Worm (Caenorhabditis elegans) whole organism, L4 larva: ENCODE measurements around the gene atp-5.

ENCODE experiments used
- F44E2.7 ChIP-seq: fragments of 200-800 bp; sonication (Bioruptor generic); IDR thresholded peaks from 2 replicates; pipeline ENCODE4 v2.1.2; 2022; ENCODE audit warnings: missing genetic modification characterization, missing compliant biosample characterization
- T20F7.1 ChIP-seq: fragments of 200-800 bp; sonication (Bioruptor generic); optimal IDR thresholded peaks from 2 replicates; lab custom pipeline; 2018; ENCODE audit warnings: mild to moderate bottlenecking, missing genetic modification characterization, missing compliant biosample characterization
- T26A8.4 ChIP-seq: fragments of 200-800 bp; sonication (Bioruptor generic); IDR thresholded peaks from 2 replicates; pipeline ENCODE4 v1.3.6; 2022; ENCODE audit warnings: missing genetic modification characterization, missing compliant biosample characterization
- Y105C5A.15 ChIP-seq: fragments of 200-800 bp; sonication (Bioruptor generic); IDR thresholded peaks from 2 replicates; pipeline ENCODE4 v1.3.6; 2022; ENCODE audit warnings: missing genetic modification characterization, missing compliant biosample characterization
- Y48G9A.11 ChIP-seq: fragments of 200-800 bp; sonication (Bioruptor generic); IDR thresholded peaks from 2 replicates; pipeline ENCODE4 v1.3.6; 2022; ENCODE audit warnings: missing genetic modification reagents, missing genetic modification characterization, missing compliant biosample characterization
- Y75B8A.6 ChIP-seq: fragments of 200-800 bp; sonication (Bioruptor generic); IDR thresholded peaks from 2 replicates; pipeline ENCODE4 v1.3.6; 2022; ENCODE audit warnings: missing genetic modification reagents, missing genetic modification characterization, missing compliant biosample characterization
- aha-1 ChIP-seq: fragments of 150-350 bp; peaks from one replicate; lab custom pipeline; 2014; ENCODE audit warnings: missing biosample characterization, missing genetic modification characterization
- ceh-20 ChIP-seq: fragments of 200-800 bp; sonication (Bioruptor generic); IDR thresholded peaks from 2 replicates; pipeline ENCODE4 v1.3.6; 2022; ENCODE audit warnings: missing genetic modification reagents, missing genetic modification characterization, missing compliant biosample characterization
- ces-1 ChIP-seq: fragments of 150-350 bp; sonication (generic microtip); optimal IDR thresholded peaks from 4 replicates; lab custom pipeline; 2014; ENCODE audit warnings: missing biosample characterization, missing genetic modification reagents, missing genetic modification characterization
- cey-2 ChIP-seq: sonication (generic microtip); optimal IDR thresholded peaks from 3 replicates; lab custom pipeline; 2017; ENCODE audit warnings: missing genetic modification characterization, mild to moderate bottlenecking, missing compliant biosample characterization, antibody characterized with exemption, borderline replicate concordance; ENCODE audit not compliant: insufficient read depth
- daf-12 ChIP-seq: fragments of 150-350 bp; optimal IDR thresholded peaks from 2 replicates; lab custom pipeline; 2014; ENCODE audit warnings: missing biosample characterization, missing genetic modification reagents, missing genetic modification characterization
- dmd-6 ChIP-seq: fragments of 200-800 bp; sonication (Bioruptor generic); IDR thresholded peaks from 2 replicates; pipeline ENCODE4 v1.3.6; 2022; ENCODE audit warnings: missing genetic modification reagents, missing genetic modification characterization, missing compliant biosample characterization
- dmd-9 ChIP-seq: fragments of 200-800 bp; sonication (Bioruptor generic); IDR thresholded peaks from 2 replicates; pipeline ENCODE4 v1.3.6; 2022; ENCODE audit warnings: missing genetic modification reagents, missing genetic modification characterization, missing compliant biosample characterization
- duxl-1 ChIP-seq: sonication (generic microtip); optimal IDR thresholded peaks from 2 replicates; lab custom pipeline; 2016; ENCODE audit warnings: mild to moderate bottlenecking, missing genetic modification characterization, moderate library complexity, missing compliant biosample characterization; ENCODE audit not compliant: poor library complexity
- dve-1 ChIP-seq: sonication (generic microtip); optimal IDR thresholded peaks from 2 replicates; lab custom pipeline; 2017; ENCODE audit warnings: antibody characterized with exemption, mild to moderate bottlenecking, missing genetic modification characterization, missing compliant biosample characterization; ENCODE audit not compliant: insufficient read depth
- egl-27 ChIP-seq: sonication (generic microtip); optimal IDR thresholded peaks from 3 replicates; lab custom pipeline; 2017; ENCODE audit warnings: missing biosample characterization, missing genetic modification reagents, missing genetic modification characterization
- hlh-11 ChIP-seq: fragments of 200-800 bp; sonication (Bioruptor generic); optimal IDR thresholded peaks from 2 replicates; lab custom pipeline; 2018; ENCODE audit warnings: mild to moderate bottlenecking, missing genetic modification characterization, missing compliant biosample characterization
- hlh-30 ChIP-seq: sonication (generic microtip); optimal IDR thresholded peaks from 2 replicates; lab custom pipeline; 2017; ENCODE audit warnings: antibody characterized with exemption, mild to moderate bottlenecking, missing genetic modification characterization, missing compliant biosample characterization; ENCODE audit not compliant: insufficient read depth
- jun-1 ChIP-seq: fragments of 150-350 bp; optimal IDR thresholded peaks from 2 replicates; lab custom pipeline; 2014; ENCODE audit warnings: missing biosample characterization, missing genetic modification reagents, missing genetic modification characterization
- lin-13 ChIP-seq: fragments of 150-350 bp; optimal IDR thresholded peaks from 2 replicates; lab custom pipeline; 2014; ENCODE audit warnings: missing biosample characterization, missing genetic modification reagents, missing genetic modification characterization
- lin-15B ChIP-seq: fragments of 150-350 bp; sonication (generic microtip); optimal IDR thresholded peaks from 3 replicates; lab custom pipeline; 2014; ENCODE audit warnings: missing biosample characterization, missing genetic modification characterization
- lin-39 ChIP-seq: fragments of 150-350 bp; optimal IDR thresholded peaks from 2 replicates; lab custom pipeline; 2014; ENCODE audit warnings: missing biosample characterization, missing genetic modification reagents, missing genetic modification characterization
- lsy-2 ChIP-seq, 2 experiments: fragments of 150-350 bp in 1 of 2; sonication (generic microtip) in 1 of 2; optimal IDR thresholded peaks; 2 replicates each; lab custom pipeline; 2014 to 2017; ENCODE audit warnings: missing biosample characterization in 2 of 2, missing genetic modification characterization in 2 of 2
- mdl-1 ChIP-seq, 2 experiments: fragments of 150-350 bp in 1 of 2; sonication (generic microtip) in 1 of 2; optimal IDR thresholded peaks; 2 replicates each; lab custom pipeline; 2014 to 2017; ENCODE audit warnings: missing biosample characterization in 2 of 2, missing genetic modification characterization in 2 of 2
- mxl-3 ChIP-seq: fragments of 200-800 bp; sonication (Bioruptor generic); optimal IDR thresholded peaks from 2 replicates; lab custom pipeline; 2018; ENCODE audit warnings: mild to moderate bottlenecking, missing genetic modification characterization, missing compliant biosample characterization
- nhr-10 ChIP-seq: fragments of 150-350 bp; optimal IDR thresholded peaks from 2 replicates; lab custom pipeline; 2014; ENCODE audit warnings: missing biosample characterization, missing genetic modification characterization
- nhr-102 ChIP-seq: sonication (generic microtip); optimal IDR thresholded peaks from 2 replicates; lab custom pipeline; 2016; ENCODE audit warnings: mild to moderate bottlenecking, missing genetic modification characterization, moderate library complexity, missing compliant biosample characterization
- nhr-11 ChIP-seq: fragments of 150-350 bp; optimal IDR thresholded peaks from 2 replicates; lab custom pipeline; 2014; ENCODE audit warnings: missing biosample characterization, missing genetic modification characterization
- nhr-28 ChIP-seq: fragments of 150-350 bp; optimal IDR thresholded peaks from 2 replicates; lab custom pipeline; 2014; ENCODE audit warnings: missing biosample characterization, missing genetic modification characterization
- nhr-42 ChIP-seq: fragments of 200-800 bp; sonication (Bioruptor generic); IDR thresholded peaks from 2 replicates; pipeline ENCODE4 v1.3.6; 2022; ENCODE audit warnings: missing genetic modification characterization, missing compliant biosample characterization
- nhr-48 ChIP-seq: sonication (generic microtip); optimal IDR thresholded peaks from 2 replicates; lab custom pipeline; 2016; ENCODE audit warnings: mild to moderate bottlenecking, missing genetic modification characterization, missing compliant biosample characterization
- nhr-77 ChIP-seq: fragments of 150-350 bp; optimal IDR thresholded peaks from 2 replicates; lab custom pipeline; 2014; ENCODE audit warnings: missing biosample characterization, missing genetic modification characterization
- pha-4 ChIP-seq, 2 experiments: fragments of 150-350 bp in 1 of 2; fragments of 200-800 bp in 1 of 2; sonication (Bioruptor generic) in 1 of 2; IDR thresholded peaks in 1 of 2; optimal IDR thresholded peaks in 1 of 2; 2 replicates each; pipeline versions ENCODE4 v1.3.6 to Lab custom; 2014 to 2022; ENCODE audit warnings: missing genetic modification characterization in 2 of 2, missing genetic modification reagents in 2 of 2, missing biosample characterization in 1 of 2, missing compliant biosample characterization in 1 of 2
- php-3 ChIP-seq: fragments of 200-800 bp; sonication (Bioruptor generic); IDR thresholded peaks from 2 replicates; pipeline ENCODE4 v1.3.6; 2022; ENCODE audit warnings: missing genetic modification reagents, missing genetic modification characterization, missing compliant biosample characterization
- pqm-1 ChIP-seq: sonication (generic microtip); optimal IDR thresholded peaks from 2 replicates; lab custom pipeline; 2017; ENCODE audit warnings: missing biosample characterization, missing genetic modification characterization
- rbr-2 ChIP-seq: sonication (generic microtip); optimal IDR thresholded peaks from 2 replicates; lab custom pipeline; 2016; ENCODE audit warnings: missing genotype, missing genetic modification characterization, missing compliant biosample characterization
- saeg-2 ChIP-seq: fragments of 200-800 bp; sonication (Bioruptor generic); IDR thresholded peaks from 2 replicates; pipeline ENCODE4 v1.3.6; 2022; ENCODE audit warnings: missing genetic modification reagents, missing genetic modification characterization, missing compliant biosample characterization
- set-16 ChIP-seq: fragments of 200-800 bp; sonication (Bioruptor generic); IDR thresholded peaks from 2 replicates; pipeline ENCODE4 v1.3.6; 2022; ENCODE audit warnings: missing genetic modification reagents, missing genetic modification characterization, missing compliant biosample characterization
- snpc-4 ChIP-seq: fragments of 150-350 bp; optimal IDR thresholded peaks from 2 replicates; lab custom pipeline; 2014; ENCODE audit warnings: missing biosample characterization, missing genetic modification characterization
- spr-1 ChIP-seq: sonication (generic microtip); optimal IDR thresholded peaks from 2 replicates; lab custom pipeline; 2016; ENCODE audit warnings: mild to moderate bottlenecking, missing genetic modification characterization, missing compliant biosample characterization
- spr-3 ChIP-seq: fragments of 200-800 bp; sonication (Bioruptor generic); optimal IDR thresholded peaks from 2 replicates; lab custom pipeline; 2018; ENCODE audit warnings: mild to moderate bottlenecking, missing genetic modification characterization, missing compliant biosample characterization
- tra-1 ChIP-seq: fragments of 200-800 bp; sonication (Bioruptor generic); IDR thresholded peaks from 2 replicates; pipeline ENCODE4 v1.3.6; 2022; ENCODE audit warnings: missing genetic modification reagents, missing genetic modification characterization, missing compliant biosample characterization
- unc-62 ChIP-seq, 3 experiments: fragments of 150-350 bp in 1 of 3; sonication (generic microtip); optimal IDR thresholded peaks in 2 of 3; peaks in 1 of 3; 1 replicate in 1 of 3; 2 replicates in 2 of 3; lab custom pipeline; 2014 to 2017; ENCODE audit warnings: missing biosample characterization in 3 of 3, missing genetic modification characterization in 3 of 3, missing genetic modification reagents in 3 of 3, missing genotype in 1 of 3
- zfp-2 ChIP-seq: sonication (generic microtip); optimal IDR thresholded peaks from 2 replicates; lab custom pipeline; 2016; ENCODE audit warnings: mild to moderate bottlenecking, missing genetic modification characterization, missing compliant biosample characterization
- zfp-3 ChIP-seq: fragments of 200-800 bp; sonication (Bioruptor generic); conservative IDR thresholded peaks from 2 replicates; pipeline ENCODE4 v1.3.6; 2022; ENCODE audit warnings: missing genetic modification reagents, missing genetic modification characterization, missing compliant biosample characterization
- zip-11 ChIP-seq: fragments of 200-800 bp; sonication (Bioruptor generic); IDR thresholded peaks from 2 replicates; pipeline ENCODE4 v1.3.6; 2022; ENCODE audit warnings: missing genetic modification characterization, missing compliant biosample characterization
- zip-2 ChIP-seq: fragments of 150-350 bp; optimal IDR thresholded peaks from 2 replicates; lab custom pipeline; 2014; ENCODE audit warnings: missing biosample characterization, missing genetic modification characterization

atp-5 gene

DNA sequence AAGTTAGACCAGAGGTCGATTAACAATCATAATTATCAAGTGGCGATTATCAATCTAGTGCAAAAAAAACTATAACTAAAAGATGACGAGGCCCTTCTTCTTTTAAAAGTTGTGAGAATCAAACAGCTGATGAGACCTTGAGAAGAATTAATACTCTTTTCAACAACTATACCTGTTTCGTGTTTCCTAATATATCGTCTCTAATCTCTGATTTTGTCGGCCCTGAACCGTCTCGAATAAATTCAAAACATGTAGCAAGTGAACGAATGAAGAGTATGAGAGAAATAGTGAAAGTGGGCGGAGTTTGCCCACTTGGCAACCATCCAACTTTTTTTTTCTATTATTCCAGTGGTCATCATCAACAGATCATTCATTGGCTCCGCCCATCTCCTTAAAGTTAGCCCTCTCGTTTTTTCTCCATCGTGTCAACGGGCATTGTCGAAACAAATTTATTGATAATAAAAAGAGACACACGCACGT, 36.1 kb downstream of the atp-5 start, which contains the start of gene Y42A5A.1:
Y42A5A.1 (plus strand) TSS at position 430 of the 480 bp plus-strand sequence.
- TF ChIP-seq duxl-1 (tag; lab: Kevin White, UChicago): no peak
- no peak for TF ChIP-seq Y48G9A.11 (GFP tag; lab: Robert Waterston, UW)
- no peak for TF ChIP-seq ceh-20 (GFP tag; lab: Robert Waterston, UW)
- TF ChIP-seq nhr-102 (tag; lab: Kevin White, UChicago): no peak
- no peak for TF ChIP-seq set-16 (GFP tag; lab: Robert Waterston, UW)
- TF ChIP-seq pha-4 (GFP tag; IDR thresholded peaks at IDR 0.05; lab: Robert Waterston, UW): no peak
- TF ChIP-seq pha-4 (tag; optimal IDR thresholded peaks at IDR 0.05; lab: Kevin White, UChicago): no peak
- no peak for TF ChIP-seq egl-27
- no peak for TF ChIP-seq mxl-3
- no peak for TF ChIP-seq Y105C5A.15 (GFP tag; lab: Robert Waterston, UW)

DNA sequence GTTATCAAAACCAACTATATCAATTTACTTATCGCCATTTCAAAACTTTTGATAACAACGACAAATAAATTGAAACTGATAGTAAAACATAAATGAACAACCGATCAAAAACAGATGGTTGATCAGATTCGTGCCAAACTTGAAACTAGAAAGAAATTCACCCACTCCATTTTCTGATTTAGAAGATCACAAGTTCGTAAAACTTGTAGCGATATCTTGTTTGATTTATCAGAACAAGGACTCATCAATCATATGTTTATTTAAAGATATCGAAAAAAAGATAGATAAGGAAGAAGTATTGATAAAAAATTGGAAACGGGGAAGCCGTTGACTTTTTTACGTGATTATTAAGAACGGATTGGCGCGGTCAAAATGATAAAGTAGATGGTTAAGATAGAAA, 36.5 kb downstream of the atp-5 start:
- TF ChIP-seq hlh-11 (peak; percentile 36), cey-2 (peak; percentile 73), nhr-48 (peak; percentile 0), zip-11 (GFP tag; lab: Robert Waterston, UW) (no peak), lin-13 (no peak), nhr-10 (tag; lab: Kevin White, UChicago) (no peak), hlh-30 (tag; lab: Kevin White, UChicago) (peak; percentile 4), nhr-102 (tag; lab: Kevin White, UChicago) (no peak), lin-15B (tag; lab: Kevin White, UChicago) (no peak), ceh-20 (GFP tag; lab: Robert Waterston, UW) (peak; percentile 64; the same call in 1 of the 2 replicates), rbr-2 (tag; lab: Kevin White, UChicago) (no peak), aha-1 (peak; percentile 55), tra-1 (GFP tag; lab: Robert Waterston, UW) (peak; percentile 74), spr-3 (no peak), pqm-1 (tag; lab: Kevin White, UChicago) (peak; percentile 54), mdl-1 (tag; optimal IDR thresholded peaks at IDR 0.05; lab: Kevin White, UChicago) (peak in 1 of 2 experiments; percentile 15), nhr-28 (tag; lab: Kevin White, UChicago) (peak; percentile 61), dmd-6 (GFP tag; lab: Robert Waterston, UW) (peak; percentile 58), lin-39 (tag; lab: Kevin White, UChicago) (no peak), nhr-42 (GFP tag; lab: Robert Waterston, UW) (no peak), php-3 (GFP tag; lab: Robert Waterston, UW) (peak; percentile 33; the same call in 1 of the 2 replicates), lsy-2 (tag; optimal IDR thresholded peaks at IDR 0.05; lab: Kevin White, UChicago) (no peak), T20F7.1 (GFP tag; lab: Kevin White, UChicago) (peak; percentile 25)

DNA sequence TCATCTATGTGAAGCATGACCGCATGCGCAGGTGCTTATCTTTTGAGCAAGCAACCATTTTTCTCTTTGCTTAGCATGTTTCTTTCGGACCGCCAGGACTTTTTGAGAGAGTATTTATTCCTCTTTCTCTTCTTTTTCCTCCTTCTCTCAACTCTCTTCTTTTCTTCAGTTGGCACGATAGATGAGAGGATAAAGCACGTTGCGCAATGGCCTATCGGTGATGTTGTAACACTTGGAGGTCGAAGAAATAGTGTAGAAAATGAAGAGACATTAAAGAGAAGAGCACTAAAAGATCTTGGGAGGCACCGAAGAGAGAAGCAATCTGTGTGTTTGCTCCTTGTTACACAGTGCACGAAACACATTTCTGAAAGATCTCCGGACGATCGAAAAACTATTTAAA, 40.0 kb downstream of the atp-5 start:
- TF ChIP-seq T26A8.4 (GFP tag; lab: Robert Waterston, UW): no peak
- TF ChIP-seq zfp-2 (tag; lab: Kevin White, UChicago): no peak
- no peak for TF ChIP-seq ces-1 (GFP tag; lab: Kevin White, UChicago)
- TF ChIP-seq zfp-3: no peak
- TF ChIP-seq saeg-2 (GFP tag; lab: Robert Waterston, UW): no peak
- TF ChIP-seq unc-62 (GFP tag; optimal IDR thresholded peaks at IDR 0.05 in 1 of 2; lab: Kevin White, UChicago): peak in 1 of 2 experiments; percentile 45
- TF ChIP-seq unc-62 (tag; optimal IDR thresholded peaks at IDR 0.05; lab: Kevin White, UChicago): no peak
- TF ChIP-seq snpc-4 (tag; lab: Kevin White, UChicago): no peak
- TF ChIP-seq dve-1 (tag; lab: Kevin White, UChicago): no peak
- no peak for TF ChIP-seq duxl-1 (tag; lab: Kevin White, UChicago)
- no peak for TF ChIP-seq nhr-77
- TF ChIP-seq nhr-11: peak; percentile 66
- no peak for TF ChIP-seq zip-2 (tag; lab: Kevin White, UChicago)
- TF ChIP-seq spr-1: no peak
- TF ChIP-seq daf-12: no peak
- TF ChIP-seq jun-1 (tag; lab: Kevin White, UChicago): no peak
- TF ChIP-seq Y75B8A.6 (GFP tag; lab: Robert Waterston, UW): no peak
- TF ChIP-seq F44E2.7 (GFP tag; lab: Robert Waterston, UW): no peak
- no peak for TF ChIP-seq egl-27
- TF ChIP-seq lsy-2 (tag; optimal IDR thresholded peaks at IDR 0.05; lab: Kevin White, UChicago): no peak
- TF ChIP-seq hlh-11: peak; percentile 43
- TF ChIP-seq dmd-9 (GFP tag; lab: Robert Waterston, UW): no peak
